Worm (Caenorhabditis elegans): Measurements from ENCODE around the gene C14A4.8.

ce11 chrII:10602184-10602583 is 4.2 kb upstream of the C14A4.8 start, which contains the start of gene srv-2:
- TF ChIP-seq ama-1 (optimal IDR thresholded peaks at IDR 0.05) (no peak), egl-27 (tag; optimal IDR thresholded peaks at IDR 0.05) (no peak), ZK546.5 (tag; optimal IDR thresholded peaks at IDR 0.05) (no peak), ceh-82 (tag; optimal IDR thresholded peaks at IDR 0.05) (no peak), ceh-28 (tag; optimal IDR thresholded peaks at IDR 0.05) (no peak), mdl-1 (tag; optimal IDR thresholded peaks at IDR 0.05) (no peak), lin-39 (tag; optimal IDR thresholded peaks at IDR 0.05) (no peak), zag-1 (tag; optimal IDR thresholded peaks at IDR 0.05) (no peak), tbx-2 (tag; optimal IDR thresholded peaks at IDR 0.05) (no peak), ztf-4 (tag; optimal IDR thresholded peaks at IDR 0.05) (no peak), nhr-28 (tag; optimal IDR thresholded peaks at IDR 0.05) (no peak), ceh-9 (tag; optimal IDR thresholded peaks at IDR 0.05) (no peak), unc-62 (GFP tag; optimal IDR thresholded peaks at IDR 0.05) (no peak), pqm-1 (tag; optimal IDR thresholded peaks at IDR 0.05) (no peak)
